Fruit fly (Drosophila melanogaster) whole organism, embryonic: ENCODE results near the gene regucalcin.

Experiments used
- BtbVII ChIP-seq: fragments of 200-800 bp; sonication (Bioruptor generic); optimal IDR thresholded peaks from 3 replicates; lab custom pipeline; 2017; ENCODE audit warnings: missing biosample characterization, mild to moderate bottlenecking, missing genetic modification characterization
- CG11504 ChIP-seq: fragments of 200-800 bp; sonication (Bioruptor generic); optimal IDR thresholded peaks from 3 replicates; lab custom pipeline; 2019; ENCODE audit warnings: missing biosample characterization, mild to moderate bottlenecking, missing genetic modification characterization, moderate library complexity
- CG12391 ChIP-seq: fragments of 200-800 bp; sonication (Bioruptor generic); optimal IDR thresholded peaks from 3 replicates; lab custom pipeline; 2018; ENCODE audit warnings: missing biosample characterization, mild to moderate bottlenecking, missing genetic modification characterization, moderate library complexity
- CG12744 ChIP-seq: fragments of 200-800 bp; sonication (Bioruptor generic); optimal IDR thresholded peaks from 2 replicates; lab custom pipeline; 2016; ENCODE audit warnings: missing biosample characterization, missing genetic modification characterization
- CG13424 ChIP-seq: fragments of 200-800 bp; sonication (Bioruptor generic); optimal IDR thresholded peaks from 2 replicates; lab custom pipeline; 2019; ENCODE audit warnings: missing biosample characterization, mild to moderate bottlenecking, missing genetic modification characterization, moderate library complexity
- CG15011 ChIP-seq: fragments of 200-800 bp; sonication (Bioruptor generic); optimal IDR thresholded peaks from 3 replicates; lab custom pipeline; 2018; ENCODE audit warnings: missing biosample characterization, mild to moderate bottlenecking, missing genetic modification characterization
- CG1602 ChIP-seq: fragments of 200-800 bp; sonication (Bioruptor generic); optimal IDR thresholded peaks from 3 replicates; lab custom pipeline; 2016; ENCODE audit warnings: missing biosample characterization, missing genetic modification characterization
- CG17186 ChIP-seq: fragments of 200-800 bp; sonication (Bioruptor generic); optimal IDR thresholded peaks from 3 replicates; lab custom pipeline; 2017; ENCODE audit warnings: missing biosample characterization, missing genetic modification reagents, missing genetic modification characterization
- CG17359 ChIP-seq: fragments of 200-800 bp; sonication (Bioruptor generic); optimal IDR thresholded peaks from 3 replicates; lab custom pipeline; 2018; ENCODE audit warnings: missing biosample characterization, mild to moderate bottlenecking, missing genetic modification characterization, moderate library complexity
- CG17802 ChIP-seq: fragments of 200-800 bp; sonication (Bioruptor generic); optimal IDR thresholded peaks from 2 replicates; lab custom pipeline; 2018; ENCODE audit warnings: missing biosample characterization, mild to moderate bottlenecking, missing genetic modification characterization, moderate library complexity
- CG1832 ChIP-seq: fragments of 200-800 bp; sonication (Bioruptor generic); optimal IDR thresholded peaks from 2 replicates; lab custom pipeline; 2017; ENCODE audit warnings: missing biosample characterization, mild to moderate bottlenecking, missing genetic modification characterization, inconsistent platforms
- CG3065 ChIP-seq: fragments of 200-800 bp; sonication (Bioruptor generic); optimal IDR thresholded peaks from 2 replicates; lab custom pipeline; 2016; ENCODE audit warnings: missing biosample characterization, missing genetic modification characterization
- CG3163 ChIP-seq: fragments of 200-800 bp; sonication (Bioruptor generic); optimal IDR thresholded peaks from 3 replicates; lab custom pipeline; 2016; ENCODE audit warnings: missing biosample characterization, missing genetic modification characterization
- CG32532 ChIP-seq: fragments of 200-800 bp; sonication (Bioruptor generic); IDR thresholded peaks from 2 replicates; pipeline ENCODE4 v1.3.6; 2022; ENCODE audit warnings: missing biosample characterization, missing genetic modification characterization
- CG4820 ChIP-seq: fragments of 200-800 bp; sonication (Bioruptor generic); optimal IDR thresholded peaks from 3 replicates; lab custom pipeline; 2016; ENCODE audit warnings: missing biosample characterization, missing genetic modification characterization
- CG6854 ChIP-seq: fragments of 200-800 bp; sonication (Bioruptor generic); optimal IDR thresholded peaks from 3 replicates; lab custom pipeline; 2017; ENCODE audit warnings: missing biosample characterization, mild to moderate bottlenecking, missing genetic modification characterization
- CG7556 ChIP-seq: fragments of 200-800 bp; sonication (Bioruptor generic); optimal IDR thresholded peaks from 2 replicates; lab custom pipeline; 2017; ENCODE audit warnings: missing biosample characterization, mild to moderate bottlenecking, missing genetic modification characterization
- CG7839 ChIP-seq: fragments of 200-800 bp; sonication (Bioruptor generic); optimal IDR thresholded peaks from 3 replicates; lab custom pipeline; 2018; ENCODE audit warnings: missing biosample characterization, mild to moderate bottlenecking, missing genetic modification characterization, moderate library complexity
- CG7963 ChIP-seq: fragments of 200-800 bp; sonication (Bioruptor generic); IDR thresholded peaks from 3 replicates; pipeline ENCODE4 v1.3.6; 2022; ENCODE audit warnings: missing biosample characterization, missing genetic modification characterization; ENCODE audit not compliant: partially characterized antibody
- CG8765 ChIP-seq: fragments of 200-800 bp; sonication (Bioruptor generic); IDR thresholded peaks from 2 replicates; pipeline ENCODE4 v1.3.6; 2022; ENCODE audit warnings: missing biosample characterization, missing genetic modification characterization
- CTCF ChIP-seq: fragments of 200-800 bp; sonication (Bioruptor generic); optimal IDR thresholded peaks from 2 replicates; lab custom pipeline; 2017; ENCODE audit warnings: missing biosample characterization, mild to moderate bottlenecking, missing genetic modification characterization, moderate library complexity
- Camta ChIP-seq: fragments of 200-800 bp; sonication (Bioruptor generic); optimal IDR thresholded peaks from 2 replicates; lab custom pipeline; 2016; ENCODE audit warnings: missing biosample characterization, missing genetic modification characterization
- Dfd ChIP-seq, 2 experiments: fragments of >200 bp; optimal IDR thresholded peaks; 2 replicates each; lab custom pipeline; 2017; ENCODE audit warnings: missing biosample characterization in 2 of 2, missing genetic modification characterization in 2 of 2
- Dp ChIP-seq: fragments of 200-800 bp; sonication (Bioruptor generic); optimal IDR thresholded peaks from 2 replicates; lab custom pipeline; 2018; ENCODE audit warnings: missing biosample characterization, mild to moderate bottlenecking, missing genetic modification characterization, moderate library complexity
- Eip74EF ChIP-seq, 2 experiments: fragments of 200-800 bp in 1 of 2; fragments of >200 bp in 1 of 2; sonication (Bioruptor generic) in 1 of 2; optimal IDR thresholded peaks; 2 replicates each; lab custom pipeline; 2017 to 2019; ENCODE audit warnings: missing biosample characterization in 2 of 2, missing genetic modification characterization in 2 of 2, mild to moderate bottlenecking in 1 of 2, moderate library complexity in 1 of 2
- Elba2 ChIP-seq: fragments of 200-800 bp; sonication (Bioruptor generic); optimal IDR thresholded peaks from 3 replicates; lab custom pipeline; 2016; ENCODE audit warnings: missing biosample characterization, missing genetic modification characterization
- HLH3B ChIP-seq: fragments of 200-800 bp; sonication (Bioruptor generic); IDR thresholded peaks from 2 replicates; pipeline ENCODE4 v1.3.6; 2022; ENCODE audit warnings: missing biosample characterization, missing genetic modification characterization
- Hmr ChIP-seq: fragments of 200-800 bp; sonication (Bioruptor generic); optimal IDR thresholded peaks from 3 replicates; lab custom pipeline; 2017; ENCODE audit warnings: mild to moderate bottlenecking, missing biosample characterization, missing genetic modification reagents, missing genetic modification characterization
- Med ChIP-seq: fragments of 200-800 bp; sonication (Bioruptor generic); peaks from one replicate; lab custom pipeline; 2016; ENCODE audit warnings: missing biosample characterization, missing genetic modification characterization, mild to moderate bottlenecking, inconsistent platforms, moderate library complexity
- NC2β ChIP-seq: fragments of 200-800 bp; sonication (Bioruptor generic); optimal IDR thresholded peaks from 2 replicates; lab custom pipeline; 2016; ENCODE audit warnings: missing biosample characterization, missing genetic modification characterization
- Oli ChIP-seq: fragments of 200-800 bp; sonication (Bioruptor generic); optimal IDR thresholded peaks from 2 replicates; lab custom pipeline; 2018; ENCODE audit warnings: missing biosample characterization, mild to moderate bottlenecking, missing genetic modification characterization, moderate library complexity
- Optix ChIP-seq: fragments of 200-800 bp; sonication (Bioruptor generic); IDR thresholded peaks from 3 replicates; pipeline ENCODE4 v1.3.6; 2022; ENCODE audit warnings: missing biosample characterization, missing genetic modification characterization
- Side ChIP-seq: fragments of 200-800 bp; sonication (Bioruptor generic); optimal IDR thresholded peaks from 2 replicates; lab custom pipeline; 2016; ENCODE audit warnings: missing biosample characterization, missing genetic modification characterization
- Tbp ChIP-seq: fragments of >200 bp; optimal IDR thresholded peaks from 2 replicates; lab custom pipeline; 2018; ENCODE audit warnings: missing biosample characterization, missing genetic modification characterization
- Xrp1 ChIP-seq: fragments of 200-800 bp; sonication (Bioruptor generic); IDR thresholded peaks from 2 replicates; pipeline ENCODE4 v1.3.6; 2022; ENCODE audit warnings: missing biosample characterization, missing genetic modification characterization
- ase ChIP-seq: fragments of 200-800 bp; sonication (Bioruptor generic); IDR thresholded peaks from 3 replicates; pipeline ENCODE4 v1.3.6; 2022; ENCODE audit warnings: missing biosample characterization, missing genetic modification characterization
- ato ChIP-seq: fragments of 200-800 bp; sonication (Bioruptor generic); IDR thresholded peaks from 2 replicates; pipeline ENCODE4 v1.3.6; 2022; ENCODE audit warnings: missing biosample characterization, missing genetic modification characterization; ENCODE audit not compliant: partially characterized antibody
- cas ChIP-seq: fragments of 200-800 bp; sonication (Bioruptor generic); IDR thresholded peaks from 2 replicates; pipeline ENCODE4 v1.3.6; 2022; ENCODE audit warnings: missing biosample characterization, missing genetic modification characterization
- disco-r ChIP-seq: fragments of 200-800 bp; sonication (Bioruptor generic); optimal IDR thresholded peaks from 2 replicates; lab custom pipeline; 2016; ENCODE audit warnings: missing biosample characterization, missing genetic modification characterization
- gcm ChIP-seq: fragments of 200-800 bp; sonication (Bioruptor generic); optimal IDR thresholded peaks from 2 replicates; lab custom pipeline; 2019; ENCODE audit warnings: missing biosample characterization, mild to moderate bottlenecking, missing genetic modification characterization, moderate library complexity
- jigr1 ChIP-seq: fragments of 200-800 bp; sonication (Bioruptor generic); IDR thresholded peaks from 3 replicates; pipeline ENCODE4 v1.3.6; 2022; ENCODE audit warnings: missing biosample characterization, missing genetic modification characterization
- klu ChIP-seq: fragments of 200-800 bp; sonication (Bioruptor generic); IDR thresholded peaks from 2 replicates; pipeline ENCODE4 v1.3.6; 2022; ENCODE audit warnings: missing biosample characterization, missing genetic modification characterization
- onecut ChIP-seq: fragments of 200-800 bp; sonication (Bioruptor generic); IDR thresholded peaks from 2 replicates; pipeline ENCODE4 v1.3.6; 2022; ENCODE audit warnings: missing biosample characterization, missing genetic modification characterization
- pita ChIP-seq: fragments of 200-800 bp; sonication (Bioruptor generic); optimal IDR thresholded peaks from 2 replicates; lab custom pipeline; 2017; ENCODE audit warnings: missing biosample characterization, mild to moderate bottlenecking, missing genetic modification characterization
- pzg ChIP-seq: fragments of 200-800 bp; sonication (Bioruptor generic); optimal IDR thresholded peaks from 3 replicates; lab custom pipeline; 2018; ENCODE audit warnings: missing biosample characterization, mild to moderate bottlenecking, missing genetic modification characterization, moderate library complexity
- repo ChIP-seq: fragments of 200-800 bp; sonication (Bioruptor generic); optimal IDR thresholded peaks from 2 replicates; lab custom pipeline; 2016; ENCODE audit warnings: missing biosample characterization, missing genetic modification characterization
- ro ChIP-seq: fragments of 200-800 bp; sonication (Bioruptor generic); IDR thresholded peaks from 2 replicates; pipeline ENCODE4 v1.3.6; 2022; ENCODE audit warnings: missing biosample characterization, missing genetic modification characterization
- sens-2 ChIP-seq: fragments of 200-800 bp; sonication (Bioruptor generic); IDR thresholded peaks from 2 replicates; pipeline ENCODE4 v1.3.6; 2022; ENCODE audit warnings: missing biosample characterization, missing genetic modification characterization
- sr ChIP-seq: fragments of 200-800 bp; sonication (Bioruptor generic); IDR thresholded peaks from 3 replicates; pipeline ENCODE4 v1.3.6; 2022; ENCODE audit warnings: missing biosample characterization, missing genetic modification characterization
- stwl ChIP-seq: fragments of 200-800 bp; sonication (Bioruptor generic); optimal IDR thresholded peaks from 3 replicates; lab custom pipeline; 2018; ENCODE audit warnings: missing biosample characterization, mild to moderate bottlenecking, missing genetic modification characterization, moderate library complexity
- unpg ChIP-seq: fragments of 200-800 bp; sonication (Bioruptor generic); optimal IDR thresholded peaks from 3 replicates; lab custom pipeline; 2018; ENCODE audit warnings: missing biosample characterization, mild to moderate bottlenecking, missing genetic modification characterization, moderate library complexity

regucalcin gene

dm6 chrX:12034713-12035112 lies 22.5 kb downstream of the regucalcin start (continued):
- TF ChIP-seq CG15011 (GFP tag; lab: Kevin White, UChicago) (no peak), CG7963 (GFP tag; lab: Robert Waterston, UW) (0 out of 3 replicates have a peak, but pooled peaks have one; percentile 44)

dm6 chrX:12035207-12035606 lies 23.0 kb downstream of the regucalcin start:
- no peak for TF ChIP-seq CG4820 (GFP tag; lab: Kevin White, UChicago)
- TF ChIP-seq Oli (tag; lab: Kevin White, UChicago): no peak
- TF ChIP-seq Dp (GFP tag; lab: Kevin White, UChicago): peak; percentile 17
- TF ChIP-seq CTCF (GFP tag; lab: Kevin White, UChicago): peak; percentile 93
- no peak for TF ChIP-seq pzg (GFP tag; lab: Kevin White, UChicago)
- no peak for TF ChIP-seq Hmr (GFP tag; lab: Kevin White, UChicago)
- no peak for TF ChIP-seq CG1602 (GFP tag; lab: Kevin White, UChicago)
- TF ChIP-seq CG11504 (tag; lab: Kevin White, UChicago): peak; percentile 17
- TF ChIP-seq sens-2: no peak
- TF ChIP-seq CG12744 (GFP tag; lab: Kevin White, UChicago): no peak
- TF ChIP-seq CG8765 (GFP tag; lab: Robert Waterston, UW): no peak
- TF ChIP-seq repo (GFP tag; lab: Kevin White, UChicago): no peak
- peak; percentile 17 for TF ChIP-seq pita
- TF ChIP-seq Camta: no peak
- TF ChIP-seq CG17802: no peak
- no peak for TF ChIP-seq HLH3B (GFP tag; lab: Robert Waterston, UW)
- no peak for TF ChIP-seq CG3163 (GFP tag; lab: Kevin White, UChicago)
- TF ChIP-seq onecut (GFP tag; lab: Robert Waterston, UW): no peak
- TF ChIP-seq disco-r (GFP tag; lab: Kevin White, UChicago): no peak
- TF ChIP-seq Elba2 (GFP tag; lab: Kevin White, UChicago): no peak
- no peak for TF ChIP-seq CG3065 (GFP tag; lab: Kevin White, UChicago)
- no peak for TF ChIP-seq cas (GFP tag; lab: Robert Waterston, UW)
- no peak for TF ChIP-seq Xrp1
- TF ChIP-seq ato: no peak
- no peak for TF ChIP-seq Side (GFP tag; lab: Kevin White, UChicago)
- no peak for TF ChIP-seq Optix (GFP tag; lab: Robert Waterston, UW)
- TF ChIP-seq unpg (GFP tag; lab: Kevin White, UChicago): no peak
- no peak for TF ChIP-seq CG7556 (GFP tag; lab: Kevin White, UChicago)
- TF ChIP-seq CG13424 (tag; lab: Kevin White, UChicago): no peak
- no peak for TF ChIP-seq NC2β
- TF ChIP-seq CG12391: no peak
- TF ChIP-seq jigr1 (GFP tag; lab: Robert Waterston, UW): no peak
- no peak for TF ChIP-seq CG17186 (GFP tag; lab: Kevin White, UChicago)
- no peak for TF ChIP-seq Tbp (GFP tag; lab: Kevin White, UChicago)
- TF ChIP-seq CG17359 (tag; lab: Kevin White, UChicago): no peak
- no peak for TF ChIP-seq ro
- TF ChIP-seq CG7839 (tag; lab: Kevin White, UChicago): no peak
- peak; percentile 2 for TF ChIP-seq stwl (tag; lab: Kevin White, UChicago)
- no peak for TF ChIP-seq gcm (GFP tag; lab: Kevin White, UChicago)
- TF ChIP-seq CG32532 (GFP tag; lab: Robert Waterston, UW): no peak
- TF ChIP-seq Eip74EF (GFP tag; optimal IDR thresholded peaks at IDR 0.05; lab: Kevin White, UChicago): no peak
- no peak for TF ChIP-seq CG6854 (GFP tag; lab: Kevin White, UChicago)
- TF ChIP-seq Med: peak; percentile 7
- TF ChIP-seq ase: no peak
- no peak for TF ChIP-seq BtbVII (GFP tag; lab: Kevin White, UChicago)
- TF ChIP-seq klu (GFP tag; lab: Robert Waterston, UW): no peak
- no peak for TF ChIP-seq CG1832 (GFP tag; lab: Kevin White, UChicago)
- TF ChIP-seq sr (GFP tag; lab: Robert Waterston, UW): no peak
- TF ChIP-seq Dfd (GFP tag; optimal IDR thresholded peaks at IDR 0.05; lab: Kevin White, UChicago): no peak
